Fruit fly (Drosophila melanogaster): Measurements from ENCODE around the gene CG33270.

Gene CG33270

dm6 chr3L:11540330-11540702 is 38.1 kb downstream of the CG33270 start (continued):
- TF ChIP-seq Mad (GFP tag; optimal IDR thresholded peaks at IDR 0.05): no peak
- no peak for TF ChIP-seq CG16779 (GFP tag; IDR thresholded peaks at IDR 0.05)
- TF ChIP-seq row (GFP tag; IDR thresholded peaks at IDR 0.05): no peak
- no peak for TF ChIP-seq mld (GFP tag; IDR thresholded peaks at IDR 0.05; ENCODE audit: partially characterized antibody)
- no peak for TF ChIP-seq usp (GFP tag; optimal IDR thresholded peaks at IDR 0.05)
- TF ChIP-seq CG9727 (GFP tag; optimal IDR thresholded peaks at IDR 0.05): peak; percentile 26
- TF ChIP-seq CG12391 (tag; optimal IDR thresholded peaks at IDR 0.05): no peak
- no peak for TF ChIP-seq gcm2 (GFP tag; optimal IDR thresholded peaks at IDR 0.05)
- TF ChIP-seq CG1024 (GFP tag; IDR thresholded peaks at IDR 0.05): peak; percentile 21; the same call in 1 of the 2 replicates
- no peak for TF ChIP-seq CG30403 (GFP tag; optimal IDR thresholded peaks at IDR 0.05)
- peak; percentile 54 for TF ChIP-seq PHDP (tag; optimal IDR thresholded peaks at IDR 0.05)
- peak; percentile 26 for TF ChIP-seq Max (GFP tag; optimal IDR thresholded peaks at IDR 0.05)
- no peak for TF ChIP-seq trh (GFP tag; optimal IDR thresholded peaks at IDR 0.05)
- no peak for TF ChIP-seq Nf-YB (GFP tag; optimal IDR thresholded peaks at IDR 0.05)
- TF ChIP-seq Blimp-1 (GFP tag; optimal IDR thresholded peaks at IDR 0.05): peak; percentile 45
- no peak for TF ChIP-seq CG10366 (GFP tag; IDR thresholded peaks at IDR 0.05)
- no peak for TF ChIP-seq sr (GFP tag; IDR thresholded peaks at IDR 0.05)
- no peak for TF ChIP-seq CTCF (GFP tag; optimal IDR thresholded peaks at IDR 0.05)
- no peak for TF ChIP-seq Dp (GFP tag; optimal IDR thresholded peaks at IDR 0.05)
- TF ChIP-seq CG12071 (GFP tag; optimal IDR thresholded peaks at IDR 0.05): peak; percentile 72
- TF ChIP-seq CG42726 (GFP tag; IDR thresholded peaks at IDR 0.05; ENCODE audit: partially characterized antibody): no peak
- TF ChIP-seq CG12299 (tag; optimal IDR thresholded peaks at IDR 0.05): peak; percentile 11
- peak; percentile 40 for TF ChIP-seq CG1603 (tag; optimal IDR thresholded peaks at IDR 0.05)
- no peak for TF ChIP-seq HmgD (GFP tag; optimal IDR thresholded peaks at IDR 0.05)
- TF ChIP-seq CG3838 (GFP tag; optimal IDR thresholded peaks at IDR 0.05): no peak
- TF ChIP-seq cg (GFP tag; optimal IDR thresholded peaks at IDR 0.05): no peak
- TF ChIP-seq CG12104 (GFP tag; optimal IDR thresholded peaks at IDR 0.05): no peak
- no peak for TF ChIP-seq CG5953 (GFP tag; IDR thresholded peaks at IDR 0.05)
- no peak for TF ChIP-seq ssp (GFP tag; IDR thresholded peaks at IDR 0.05)
- peak; percentile 5 for TF ChIP-seq CoRest (tag; optimal IDR thresholded peaks at IDR 0.05)
- TF ChIP-seq Fer3 (tag; optimal IDR thresholded peaks at IDR 0.05): peak; percentile 23
- TF ChIP-seq Hmx (GFP tag; optimal IDR thresholded peaks at IDR 0.05): no peak
- TF ChIP-seq gsb-n (tag; optimal IDR thresholded peaks at IDR 0.05): peak; percentile 55
- TF ChIP-seq Stat92E (GFP tag; optimal IDR thresholded peaks at IDR 0.05): no peak
- peak; percentile 13 for TF ChIP-seq CG11504 (tag; optimal IDR thresholded peaks at IDR 0.05)
- peak; percentile 8 for TF ChIP-seq CHES-1-like (GFP tag; optimal IDR thresholded peaks at IDR 0.05)
- no peak for TF ChIP-seq ERR (GFP tag; optimal IDR thresholded peaks at IDR 0.05)
- TF ChIP-seq nau (GFP tag; optimal IDR thresholded peaks at IDR 0.05): peak; percentile 64
- TF ChIP-seq CG2712 (tag; optimal IDR thresholded peaks at IDR 0.05): peak; percentile 9
- TF ChIP-seq pan (optimal IDR thresholded peaks at IDR 0.05): no peak
- TF ChIP-seq pan (GFP tag; optimal IDR thresholded peaks at IDR 0.05 in 1 of 2, IDR thresholded peaks at IDR 0.05 in 1 of 2): no peak
- no peak for TF ChIP-seq CG10979 (tag; optimal IDR thresholded peaks at IDR 0.05)
- TF ChIP-seq bigmax (GFP tag; optimal IDR thresholded peaks at IDR 0.05): no peak
- peak; percentile 21 for TF ChIP-seq CG7745 (tag; optimal IDR thresholded peaks at IDR 0.05)
- peak; percentile 43 for TF ChIP-seq caup (GFP tag; optimal IDR thresholded peaks at IDR 0.05; ENCODE audit: severe bottlenecking)
- peak; percentile 24 for TF ChIP-seq Mes4 (GFP tag; optimal IDR thresholded peaks at IDR 0.05)
- no peak for TF ChIP-seq Dll (GFP tag; IDR thresholded peaks at IDR 0.05; ENCODE audit: partially characterized antibody)
- no peak for TF ChIP-seq CG30020 (tag; optimal IDR thresholded peaks at IDR 0.05)
- TF ChIP-seq CG4854 (GFP tag; optimal IDR thresholded peaks at IDR 0.05): peak; percentile 2
- TF ChIP-seq Jarid2 (GFP tag; optimal IDR thresholded peaks at IDR 0.05): peak; percentile 3
- no peak for TF ChIP-seq klu (GFP tag; IDR thresholded peaks at IDR 0.05)

All from whole organism, embryonic.